Worm (Caenorhabditis elegans): Measurements from ENCODE around the gene C18H7.1.

DNA sequence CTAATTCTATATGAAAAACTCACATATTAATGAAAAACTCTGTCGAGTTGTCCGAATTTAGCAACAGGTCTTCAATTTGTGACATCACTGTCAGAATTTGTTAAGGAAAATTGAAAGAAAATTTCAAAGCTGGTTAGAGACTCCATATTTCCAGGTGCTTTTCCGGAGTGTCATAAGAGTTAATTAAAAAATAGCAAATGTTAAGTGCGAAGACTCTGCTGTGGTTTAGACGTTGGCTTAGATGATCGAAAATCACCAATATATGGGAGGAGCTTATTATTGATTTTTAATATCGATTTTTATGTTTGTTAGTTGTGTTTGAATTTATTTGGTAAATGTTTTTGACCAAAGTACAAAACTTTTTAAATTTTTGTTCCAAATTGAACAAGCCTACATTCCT is 27.6 kb upstream of the C18H7.1 start, which contains the start of gene C18H7.12:
- TF ChIP-seq snpc-4 (tag; optimal IDR thresholded peaks at IDR 0.05) (no peak), nhr-237 (tag; optimal IDR thresholded peaks at IDR 0.05) (no peak), nhr-12 (tag; optimal IDR thresholded peaks at IDR 0.05) (no peak), lin-32 (GFP tag; optimal IDR thresholded peaks at IDR 0.05) (no peak), blmp-1 (tag; optimal IDR thresholded peaks at IDR 0.05) (no peak), zip-8 (tag; optimal IDR thresholded peaks at IDR 0.05) (no peak), ceh-43 (GFP tag; optimal IDR thresholded peaks at IDR 0.05) (no peak), lin-13 (tag; optimal IDR thresholded peaks at IDR 0.05) (no peak)

Data from whole organism, mixed stage, embryonic.